Fruit fly (Drosophila melanogaster) whole organism, embryonic: ENCODE measurements around the gene par-6.

Experiments
- Ada2b ChIP-seq: fragments of 200-800 bp; sonication (Bioruptor generic); IDR thresholded peaks from 2 replicates; pipeline ENCODE4 v1.3.6; 2022; ENCODE audit warnings: missing biosample characterization, missing genetic modification characterization
- BtbVII ChIP-seq: fragments of 200-800 bp; sonication (Bioruptor generic); optimal IDR thresholded peaks from 3 replicates; lab custom pipeline; 2017; ENCODE audit warnings: missing biosample characterization, mild to moderate bottlenecking, missing genetic modification characterization
- CG10147 ChIP-seq: fragments of 200-800 bp; sonication (Bioruptor generic); optimal IDR thresholded peaks from 2 replicates; lab custom pipeline; 2019; ENCODE audit warnings: missing biosample characterization, mild to moderate bottlenecking, missing genetic modification characterization, moderate library complexity
- CG10979 ChIP-seq: fragments of 200-800 bp; sonication (Bioruptor generic); optimal IDR thresholded peaks from 2 replicates; lab custom pipeline; 2018; ENCODE audit warnings: missing biosample characterization, mild to moderate bottlenecking, missing genetic modification characterization, moderate library complexity
- CG11695 ChIP-seq: fragments of 200-800 bp; sonication (Bioruptor generic); IDR thresholded peaks from 3 replicates; pipeline ENCODE4 v1.3.6; 2022; ENCODE audit warnings: missing biosample characterization, missing genetic modification characterization
- CG12071 ChIP-seq: fragments of 200-800 bp; sonication (Bioruptor generic); optimal IDR thresholded peaks from 3 replicates; lab custom pipeline; 2018; ENCODE audit warnings: missing biosample characterization, mild to moderate bottlenecking, missing genetic modification characterization
- CG12769 ChIP-seq: fragments of 200-800 bp; sonication (Bioruptor generic); optimal IDR thresholded peaks from 2 replicates; lab custom pipeline; 2019; ENCODE audit warnings: missing biosample characterization, mild to moderate bottlenecking, missing genetic modification characterization, moderate library complexity
- CG13424 ChIP-seq: fragments of 200-800 bp; sonication (Bioruptor generic); optimal IDR thresholded peaks from 2 replicates; lab custom pipeline; 2019; ENCODE audit warnings: missing biosample characterization, mild to moderate bottlenecking, missing genetic modification characterization, moderate library complexity
- CG14710 ChIP-seq: fragments of 200-800 bp; sonication (Bioruptor generic); optimal IDR thresholded peaks from 3 replicates; lab custom pipeline; 2019; ENCODE audit warnings: missing biosample characterization, mild to moderate bottlenecking, missing genetic modification characterization, moderate library complexity
- CG16815 ChIP-seq: fragments of 200-800 bp; sonication (Bioruptor generic); optimal IDR thresholded peaks from 3 replicates; lab custom pipeline; 2017; ENCODE audit warnings: missing biosample characterization, mild to moderate bottlenecking, missing genetic modification characterization
- CG17385 ChIP-seq: fragments of 200-800 bp; sonication (Bioruptor generic); optimal IDR thresholded peaks from 3 replicates; lab custom pipeline; 2018; ENCODE audit warnings: missing biosample characterization, mild to moderate bottlenecking, missing genetic modification characterization
- CG31365 ChIP-seq: fragments of 200-800 bp; sonication (Bioruptor generic); optimal IDR thresholded peaks from 2 replicates; lab custom pipeline; 2018; ENCODE audit warnings: missing biosample characterization, mild to moderate bottlenecking, missing genetic modification characterization
- CG4404 ChIP-seq: fragments of 200-800 bp; sonication (Bioruptor generic); IDR thresholded peaks from 2 replicates; pipeline ENCODE4 v1.3.6; 2022; ENCODE audit warnings: missing biosample characterization, missing genetic modification characterization
- CG6854 ChIP-seq: fragments of 200-800 bp; sonication (Bioruptor generic); optimal IDR thresholded peaks from 3 replicates; lab custom pipeline; 2017; ENCODE audit warnings: missing biosample characterization, mild to moderate bottlenecking, missing genetic modification characterization
- CG9876 ChIP-seq: fragments of 200-800 bp; sonication (Bioruptor generic); optimal IDR thresholded peaks from 2 replicates; lab custom pipeline; 2016; ENCODE audit warnings: missing biosample characterization, missing genetic modification characterization
- CTCF ChIP-seq: fragments of 200-800 bp; sonication (Bioruptor generic); optimal IDR thresholded peaks from 2 replicates; lab custom pipeline; 2017; ENCODE audit warnings: missing biosample characterization, mild to moderate bottlenecking, missing genetic modification characterization, moderate library complexity
- CkIIα-i1 ChIP-seq: fragments of 200-800 bp; sonication (Bioruptor generic); IDR thresholded peaks from 2 replicates; pipeline ENCODE4 v1.3.6; 2022; ENCODE audit warnings: missing biosample characterization, missing genetic modification characterization
- D19A ChIP-seq: fragments of 200-800 bp; optimal IDR thresholded peaks from 3 replicates; lab custom pipeline; 2019; ENCODE audit warnings: missing biosample characterization, mild to moderate bottlenecking, missing genetic modification characterization, moderate library complexity
- Dad ChIP-seq: fragments of 200-800 bp; sonication (Bioruptor generic); optimal IDR thresholded peaks from 3 replicates; lab custom pipeline; 2016; ENCODE audit warnings: missing biosample characterization, missing genetic modification characterization
- Doc3 ChIP-seq: fragments of 200-800 bp; sonication (Bioruptor generic); IDR thresholded peaks from 3 replicates; pipeline ENCODE4 v1.3.6; 2022; ENCODE audit warnings: missing biosample characterization, missing genetic modification characterization; ENCODE audit not compliant: partially characterized antibody
- Dp ChIP-seq: fragments of 200-800 bp; sonication (Bioruptor generic); optimal IDR thresholded peaks from 2 replicates; lab custom pipeline; 2018; ENCODE audit warnings: missing biosample characterization, mild to moderate bottlenecking, missing genetic modification characterization, moderate library complexity
- ERR ChIP-seq: fragments of 200-800 bp; sonication (Bioruptor generic); optimal IDR thresholded peaks from 2 replicates; lab custom pipeline; 2016; ENCODE audit warnings: missing biosample characterization, missing genetic modification characterization
- Ets65A ChIP-seq: fragments of 200-800 bp; sonication (Bioruptor generic); peaks from one replicate; lab custom pipeline; 2016; ENCODE audit warnings: missing biosample characterization, missing genetic modification characterization
- Ets97D ChIP-seq: fragments of 200-800 bp; sonication (Bioruptor generic); optimal IDR thresholded peaks from 3 replicates; lab custom pipeline; 2016; ENCODE audit warnings: missing biosample characterization, missing genetic modification characterization
- Hmr ChIP-seq: fragments of 200-800 bp; sonication (Bioruptor generic); optimal IDR thresholded peaks from 3 replicates; lab custom pipeline; 2017; ENCODE audit warnings: mild to moderate bottlenecking, missing biosample characterization, missing genetic modification reagents, missing genetic modification characterization
- Hr3 ChIP-seq: fragments of 200-800 bp; sonication (Bioruptor generic); optimal IDR thresholded peaks from 3 replicates; lab custom pipeline; 2016; ENCODE audit warnings: missing biosample characterization, missing genetic modification characterization
- Hr78 ChIP-seq, 2 experiments: fragments of 200-800 bp in 1 of 2; fragments of >200 bp in 1 of 2; sonication (Bioruptor generic) in 1 of 2; optimal IDR thresholded peaks; 2 replicates each; lab custom pipeline; 2017 to 2019; ENCODE audit warnings: missing biosample characterization in 2 of 2, missing genetic modification characterization in 2 of 2, mild to moderate bottlenecking in 1 of 2, moderate library complexity in 1 of 2
- Hsf ChIP-seq: fragments of 200-800 bp; sonication (Bioruptor generic); optimal IDR thresholded peaks from 3 replicates; lab custom pipeline; 2016; ENCODE audit warnings: missing biosample characterization, missing genetic modification characterization
- Med ChIP-seq: fragments of 200-800 bp; sonication (Bioruptor generic); peaks from one replicate; lab custom pipeline; 2016; ENCODE audit warnings: missing biosample characterization, missing genetic modification characterization, mild to moderate bottlenecking, inconsistent platforms, moderate library complexity
- Opbp ChIP-seq: fragments of 200-800 bp; sonication (Bioruptor generic); IDR thresholded peaks from 3 replicates; pipeline ENCODE4 v1.3.6; 2022; ENCODE audit warnings: missing biosample characterization, missing genetic modification characterization; ENCODE audit not compliant: partially characterized antibody
- ac ChIP-seq: fragments of 200-800 bp; sonication (Bioruptor generic); optimal IDR thresholded peaks from 3 replicates; lab custom pipeline; 2017; ENCODE audit warnings: missing biosample characterization, mild to moderate bottlenecking, missing genetic modification characterization
- az2 ChIP-seq: fragments of 200-800 bp; sonication (Bioruptor generic); optimal IDR thresholded peaks from 3 replicates; lab custom pipeline; 2016; ENCODE audit warnings: missing biosample characterization, missing genetic modification characterization
- bowl ChIP-seq: fragments of 200-800 bp; sonication (Bioruptor generic); IDR thresholded peaks from 2 replicates; pipeline ENCODE4 v1.3.6; 2022; ENCODE audit warnings: missing biosample characterization, missing genetic modification characterization
- crc ChIP-seq: fragments of 200-800 bp; sonication (Bioruptor generic); optimal IDR thresholded peaks from 2 replicates; lab custom pipeline; 2016; ENCODE audit warnings: missing biosample characterization, missing genetic modification characterization
- dimm ChIP-seq: fragments of 200-800 bp; sonication (Bioruptor generic); IDR thresholded peaks from 2 replicates; pipeline ENCODE4 v1.3.6; 2022; ENCODE audit warnings: missing biosample characterization, missing genetic modification characterization
- ewg ChIP-seq: fragments of 200-800 bp; sonication (Bioruptor generic); optimal IDR thresholded peaks from 3 replicates; lab custom pipeline; 2017; ENCODE audit warnings: mild to moderate bottlenecking, missing biosample characterization, missing genetic modification reagents, missing genetic modification characterization
- gcm ChIP-seq: fragments of 200-800 bp; sonication (Bioruptor generic); optimal IDR thresholded peaks from 2 replicates; lab custom pipeline; 2019; ENCODE audit warnings: missing biosample characterization, mild to moderate bottlenecking, missing genetic modification characterization, moderate library complexity
- gem ChIP-seq: fragments of 200-800 bp; sonication (Bioruptor generic); optimal IDR thresholded peaks from 2 replicates; lab custom pipeline; 2019; ENCODE audit warnings: missing biosample characterization, mild to moderate bottlenecking, missing genetic modification characterization, moderate library complexity
- hbn ChIP-seq: fragments of 200-800 bp; sonication (Bioruptor generic); IDR thresholded peaks from 2 replicates; pipeline ENCODE4 v1.3.6; 2022; ENCODE audit warnings: missing biosample characterization, missing genetic modification characterization; ENCODE audit not compliant: partially characterized antibody
- kay ChIP-seq: fragments of 200-800 bp; sonication (Bioruptor generic); optimal IDR thresholded peaks from 2 replicates; lab custom pipeline; 2016; ENCODE audit warnings: missing biosample characterization, missing genetic modification characterization
- org-1 ChIP-seq: fragments of 200-800 bp; sonication (Bioruptor generic); optimal IDR thresholded peaks from 2 replicates; lab custom pipeline; 2017; ENCODE audit warnings: missing biosample characterization, missing genetic modification characterization
- prd ChIP-seq, 3 experiments: fragments of >200 bp in 2 of 3; fragments of 200-800 bp in 1 of 3; sonication (Bioruptor generic) in 1 of 3; optimal IDR thresholded peaks in 2 of 3; IDR thresholded peaks in 1 of 3; 2 replicates in 2 of 3; 3 replicates in 1 of 3; pipeline versions ENCODE4 v1.3.6 to Lab custom; 2017 to 2022; ENCODE audit warnings: missing biosample characterization in 1 of 3, missing genetic modification characterization in 1 of 3
- scrt ChIP-seq: fragments of 200-800 bp; sonication (Bioruptor generic); optimal IDR thresholded peaks from 2 replicates; lab custom pipeline; 2018; ENCODE audit warnings: missing biosample characterization, mild to moderate bottlenecking, missing genetic modification characterization, moderate library complexity
- shn ChIP-seq: fragments of 200-800 bp; sonication (Bioruptor generic); optimal IDR thresholded peaks from 3 replicates; lab custom pipeline; 2016; ENCODE audit warnings: missing biosample characterization, missing genetic modification characterization
- sob ChIP-seq: fragments of 200-800 bp; sonication (Bioruptor generic); IDR thresholded peaks from 2 replicates; pipeline ENCODE4 v1.3.6; 2022; ENCODE audit warnings: missing biosample characterization, missing genetic modification characterization
- sr ChIP-seq: fragments of 200-800 bp; sonication (Bioruptor generic); IDR thresholded peaks from 3 replicates; pipeline ENCODE4 v1.3.6; 2022; ENCODE audit warnings: missing biosample characterization, missing genetic modification characterization
- stwl ChIP-seq: fragments of 200-800 bp; sonication (Bioruptor generic); optimal IDR thresholded peaks from 3 replicates; lab custom pipeline; 2018; ENCODE audit warnings: missing biosample characterization, mild to moderate bottlenecking, missing genetic modification characterization, moderate library complexity
- toy ChIP-seq: fragments of 200-800 bp; sonication (Bioruptor generic); IDR thresholded peaks from 2 replicates; pipeline ENCODE4 v1.3.6; 2022; ENCODE audit warnings: missing biosample characterization, missing genetic modification characterization
- twi ChIP-seq: fragments of 200-800 bp; optimal IDR thresholded peaks from 2 replicates; lab custom pipeline; 2019; ENCODE audit warnings: missing biosample characterization, mild to moderate bottlenecking, missing genetic modification characterization, moderate library complexity
- wor ChIP-seq: fragments of 200-800 bp; sonication (Bioruptor generic); IDR thresholded peaks from 2 replicates; pipeline ENCODE4 v1.3.6; 2022; ENCODE audit warnings: missing biosample characterization, missing genetic modification characterization
- zf30C ChIP-seq: fragments of 200-800 bp; sonication (Bioruptor generic); optimal IDR thresholded peaks from 3 replicates; lab custom pipeline; 2018; ENCODE audit warnings: missing biosample characterization, mild to moderate bottlenecking, missing genetic modification characterization

par-6 gene

dm6 chrX:17751658-17752057, 48.5 kb downstream of the par-6 start (continued):
- peak; percentile 36 for TF ChIP-seq CG13424
- peak; percentile 57 for TF ChIP-seq gem (tag; lab: Kevin White, UChicago)
- no peak for TF ChIP-seq CG12071 (GFP tag; lab: Kevin White, UChicago)
- no peak for TF ChIP-seq wor (GFP tag; lab: Robert Waterston, UW)
- TF ChIP-seq Ets97D, result peak; percentile 9
- TF ChIP-seq CG31365 (tag; lab: Kevin White, UChicago), result peak; percentile 32
- no peak for TF ChIP-seq Ada2b
- TF ChIP-seq Dad (GFP tag; lab: Kevin White, UChicago), result no peak
- no peak for TF ChIP-seq CG11695 (GFP tag; lab: Robert Waterston, UW)
- TF ChIP-seq CG10979 (tag; lab: Kevin White, UChicago), result peak; percentile 75
- no peak for TF ChIP-seq ERR (GFP tag; lab: Kevin White, UChicago)
- TF ChIP-seq scrt (GFP tag; lab: Kevin White, UChicago), result no peak
- no peak for TF ChIP-seq ac (GFP tag; lab: Kevin White, UChicago)
- TF ChIP-seq stwl, result peak; percentile 31
- no peak for TF ChIP-seq BtbVII (GFP tag; lab: Kevin White, UChicago)
- TF ChIP-seq org-1 (GFP tag; lab: Kevin White, UChicago), result no peak
- TF ChIP-seq D19A (tag; lab: Kevin White, UChicago), result no peak
- TF ChIP-seq Opbp, result no peak; the same call in 2 of the 3 replicates
- TF ChIP-seq Hr78 (GFP tag; optimal IDR thresholded peaks at IDR 0.05; lab: Kevin White, UChicago), result no peak
- peak; percentile 56 for TF ChIP-seq az2 (GFP tag; lab: Kevin White, UChicago)
- no peak for TF ChIP-seq dimm
- no peak for TF ChIP-seq twi
- no peak for TF ChIP-seq CG12769 (tag; lab: Kevin White, UChicago)
- no peak for TF ChIP-seq CG17385 (GFP tag; lab: Kevin White, UChicago)
- TF ChIP-seq hbn (GFP tag; lab: Robert Waterston, UW), result no peak
- TF ChIP-seq crc, result no peak
- no peak for TF ChIP-seq Dp (GFP tag; lab: Kevin White, UChicago)
- TF ChIP-seq Med, result peak; percentile 94
- TF ChIP-seq Hsf, result peak; percentile 67
- TF ChIP-seq Doc3 (GFP tag; lab: Robert Waterston, UW), result no peak
- peak; percentile 35 for TF ChIP-seq shn (GFP tag; lab: Kevin White, UChicago)
- no peak for TF ChIP-seq CkIIα-i1 (GFP tag; lab: Robert Waterston, UW)
- peak; percentile 9 for TF ChIP-seq CG16815 (GFP tag; lab: Kevin White, UChicago)
- TF ChIP-seq CG4404 (GFP tag; lab: Robert Waterston, UW), result peak; percentile 10; the same call in 1 of the 2 replicates
- no peak for TF ChIP-seq zf30C (GFP tag; lab: Kevin White, UChicago)
- TF ChIP-seq CG9876 (GFP tag; lab: Kevin White, UChicago), result peak; percentile 69
- no peak for TF ChIP-seq gcm (GFP tag; lab: Kevin White, UChicago)
- no peak for TF ChIP-seq prd (optimal IDR thresholded peaks at IDR 0.05; lab: Kevin White, UChicago)
- TF ChIP-seq prd (GFP tag; IDR thresholded peaks at IDR 0.05; lab: Robert Waterston, UW), result peak; percentile 55; the same call in 1 of the 3 replicates
- TF ChIP-seq toy (GFP tag; lab: Robert Waterston, UW), result no peak
- TF ChIP-seq sob (GFP tag; lab: Robert Waterston, UW), result peak; percentile 45; the same call in 1 of the 2 replicates
- TF ChIP-seq CG10147 (GFP tag; lab: Kevin White, UChicago), result peak; percentile 2
- TF ChIP-seq Hmr (GFP tag; lab: Kevin White, UChicago), result peak; percentile 65
- TF ChIP-seq ewg (GFP tag; lab: Kevin White, UChicago), result no peak
- TF ChIP-seq CTCF (GFP tag; lab: Kevin White, UChicago), result peak; percentile 98
- no peak for TF ChIP-seq sr (GFP tag; lab: Robert Waterston, UW)
- peak; percentile 20 for TF ChIP-seq CG14710 (tag; lab: Kevin White, UChicago)
- no peak for TF ChIP-seq bowl (GFP tag; lab: Robert Waterston, UW)
- no peak for TF ChIP-seq kay (GFP tag; lab: Kevin White, UChicago)
- TF ChIP-seq Hr3 (GFP tag; lab: Kevin White, UChicago), result peak; percentile 49
- TF ChIP-seq CG6854 (GFP tag; lab: Kevin White, UChicago), result no peak
- TF ChIP-seq Ets65A (GFP tag; lab: Kevin White, UChicago), result peak; percentile 95
